Worm (Caenorhabditis elegans): ENCODE data around the gene srh-125.

Gene srh-125

ce11 chrV:7432441-7433146, 44.1 kb downstream of the srh-125 start (continued):
- TF ChIP-seq T26A8.4 (GFP tag; IDR thresholded peaks at IDR 0.05) = peak; percentile 61; the same call in 1 of the 2 replicates
- TF ChIP-seq nhr-11 (tag; optimal IDR thresholded peaks at IDR 0.05) = no peak

- TF ChIP-seq nhr-76 (tag; optimal IDR thresholded peaks at IDR 0.05) (no peak), aha-1 (tag) (peak; percentile 11)
Measured at ce11 chrV:7431016-7431415, 45.6 kb downstream of the srh-125 start, which contains the start of gene srw-71. srw-71 (minus strand) TSS chrV:7431116.

- no peak for TF ChIP-seq vab-7 (GFP tag; IDR thresholded peaks at IDR 0.05)
- TF ChIP-seq aha-1 (tag) = no peak
- no peak for TF ChIP-seq D1046.2 (GFP tag; IDR thresholded peaks at IDR 0.05)
- no peak for TF ChIP-seq nhr-76 (tag; optimal IDR thresholded peaks at IDR 0.05)
- no peak for TF ChIP-seq zip-11 (GFP tag; IDR thresholded peaks at IDR 0.05)
- no peak for TF ChIP-seq unc-62 (GFP tag; optimal IDR thresholded peaks at IDR 0.05 in 1 of 2)
- TF ChIP-seq unc-62 (tag; optimal IDR thresholded peaks at IDR 0.05) = no peak
- no peak for TF ChIP-seq F10B5.3 (tag; optimal IDR thresholded peaks at IDR 0.05)
- no peak for TF ChIP-seq R02D3.7 (tag; optimal IDR thresholded peaks at IDR 0.05)
- no peak for TF ChIP-seq lin-1 (GFP tag; IDR thresholded peaks at IDR 0.05)
- TF ChIP-seq nhr-237 (tag; optimal IDR thresholded peaks at IDR 0.05) = no peak
- no peak for TF ChIP-seq ztf-7 (tag; optimal IDR thresholded peaks at IDR 0.05)
- TF ChIP-seq mep-1 (tag; optimal IDR thresholded peaks at IDR 0.05) = no peak
- TF ChIP-seq dve-1 (tag; optimal IDR thresholded peaks at IDR 0.05; ENCODE audit: insufficient read depth) = no peak
- TF ChIP-seq unc-39 (tag; optimal IDR thresholded peaks at IDR 0.05) = no peak
- TF ChIP-seq dpl-1 (GFP tag; optimal IDR thresholded peaks at IDR 0.05) = no peak
- TF ChIP-seq zag-1 (tag; optimal IDR thresholded peaks at IDR 0.05) = no peak
- no peak for TF ChIP-seq sdz-12 (GFP tag; optimal IDR thresholded peaks at IDR 0.05)
- TF ChIP-seq lim-7 (GFP tag; IDR thresholded peaks at IDR 0.05) = no peak
Measured at ce11 chrV:7428880-7429279, 47.8 kb downstream of the srh-125 start, which contains the start of gene srw-69. srw-69 (minus strand) TSS chrV:7428980.

- TF ChIP-seq daf-16 (GFP tag; optimal IDR thresholded peaks at IDR 0.05) (no peak), daf-16 (tag; optimal IDR thresholded peaks at IDR 0.05) (no peak), ceh-28 (tag; optimal IDR thresholded peaks at IDR 0.05) (no peak), F44E2.7 (GFP tag; IDR thresholded peaks at IDR 0.05) (no peak), nhr-11 (tag; optimal IDR thresholded peaks at IDR 0.05) (no peak), daf-12 (tag; optimal IDR thresholded peaks at IDR 0.05) (no peak), egl-27 (tag; optimal IDR thresholded peaks at IDR 0.05) (no peak), ceh-82 (tag; optimal IDR thresholded peaks at IDR 0.05) (no peak), madf-9 (GFP tag; conservative IDR thresholded peaks at IDR 0.05) (no peak), lim-7 (GFP tag; IDR thresholded peaks at IDR 0.05) (no peak), nhr-25 (tag; optimal IDR thresholded peaks at IDR 0.05; ENCODE audit: borderline replicate concordance, insufficient read depth) (no peak)
Measured at ce11 chrV:7426594-7426993, 50.1 kb downstream of the srh-125 start, which contains the start of gene srw-68. srw-68 (minus strand) TSS chrV:7426694.
